Worm (Caenorhabditis elegans): ENCODE measurements around the gene Y105C5A.1.

Gene Y105C5A.1

DNA sequence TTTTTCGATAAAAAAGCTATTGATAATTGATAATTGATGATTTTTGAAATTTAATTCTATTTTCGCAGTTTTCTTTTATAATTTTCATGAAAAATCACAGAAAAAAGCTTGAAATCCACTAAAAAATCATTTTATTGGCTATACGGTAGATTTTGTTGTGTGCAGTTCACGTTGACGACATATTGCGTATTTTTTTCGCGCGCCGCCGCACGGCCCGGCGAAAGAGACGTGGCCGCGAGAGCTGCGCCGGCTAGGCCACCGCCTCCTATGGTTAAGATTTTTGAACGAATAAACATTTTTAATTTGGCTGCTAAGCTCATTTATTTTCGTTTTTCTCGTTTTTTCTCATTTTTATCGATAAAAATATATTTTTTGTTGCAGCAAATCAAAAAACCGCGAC lies 35.4 kb downstream of the Y105C5A.1 start (continued):
- TF ChIP-seq ztf-25 (GFP tag; IDR thresholded peaks at IDR 0.05): peak; percentile 94
- TF ChIP-seq let-526 (GFP tag; IDR thresholded peaks at IDR 0.05): peak; percentile 80; the same call in 1 of the 2 replicates
- 0 out of 2 replicates have a peak, but pooled peaks have one; percentile 56 for TF ChIP-seq Y79H2A.3 (GFP tag; conservative IDR thresholded peaks at IDR 0.05)
- TF ChIP-seq dox-1 (GFP tag; IDR thresholded peaks at IDR 0.05): peak; percentile 94
- peak; percentile 70; the same call in 1 of the 2 replicates for TF ChIP-seq egrh-3 (GFP tag; IDR thresholded peaks at IDR 0.05)
- TF ChIP-seq mcd-1 (GFP tag; IDR thresholded peaks at IDR 0.05): peak; percentile 80
- peak; percentile 70 for TF ChIP-seq madf-8 (GFP tag; conservative IDR thresholded peaks at IDR 0.05)
- TF ChIP-seq attf-6 (GFP tag; IDR thresholded peaks at IDR 0.05): peak; percentile 97
- peak; percentile 65 for TF ChIP-seq F33H1.4 (GFP tag; IDR thresholded peaks at IDR 0.05)
- TF ChIP-seq Y53F4B.3 (GFP tag; IDR thresholded peaks at IDR 0.05): peak; percentile 59; the same call in 1 of the 2 replicates
- TF ChIP-seq Y67H2A.10 (GFP tag; conservative IDR thresholded peaks at IDR 0.05): peak; percentile 76

DNA sequence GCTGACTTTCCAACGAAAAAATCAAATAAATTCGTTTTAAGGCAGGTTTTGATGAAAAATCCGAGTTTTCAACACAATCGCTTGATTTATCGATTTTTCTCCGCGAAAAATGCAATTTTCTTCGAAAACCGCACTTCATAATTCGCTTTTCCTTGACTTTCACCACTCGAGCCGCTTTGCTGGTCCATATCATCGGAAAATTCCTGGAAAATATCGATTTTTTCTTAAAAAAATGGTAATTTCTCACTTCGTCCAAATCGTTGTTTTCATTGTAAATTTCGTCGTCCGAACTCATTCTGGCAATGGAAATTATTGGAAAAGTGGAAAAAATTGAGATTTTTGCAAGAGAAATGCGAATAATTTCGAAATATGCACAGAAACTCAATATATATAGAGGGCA lies 36.0 kb downstream of the Y105C5A.1 start, which contains the start of gene ari-1.4:
Gene ari-1.4 (minus strand): TSS at position 295 of the 400 bp plus-strand sequence.
- TF ChIP-seq hmg-20 (GFP tag; IDR thresholded peaks at IDR 0.05) (no peak), repo-1 (tag; optimal IDR thresholded peaks at IDR 0.05) (no peak), ztf-25 (GFP tag; IDR thresholded peaks at IDR 0.05) (no peak), zim-3 (tag; optimal IDR thresholded peaks at IDR 0.05) (no peak), die-1 (tag; optimal IDR thresholded peaks at IDR 0.05) (no peak), efl-1 (GFP tag; optimal IDR thresholded peaks at IDR 0.05) (peak; percentile 8), aptf-2 (GFP tag; conservative IDR thresholded peaks at IDR 0.05) (no peak), cebp-1 (GFP tag; IDR thresholded peaks at IDR 0.05) (no peak), cebp-1 (tag; optimal IDR thresholded peaks at IDR 0.05) (peak; percentile 39), hmg-1.2 (GFP tag; IDR thresholded peaks at IDR 0.05) (peak; percentile 32; the same call in 1 of the 2 replicates)

- TF ChIP-seq lsl-1 (GFP tag; optimal IDR thresholded peaks at IDR 0.05): no peak
- peak; percentile 55 for TF ChIP-seq zfh-2 (GFP tag; conservative IDR thresholded peaks at IDR 0.05)
Observed at ce11 chrIV:15527282-15527681, 36.9 kb downstream of the Y105C5A.1 start.

DNA sequence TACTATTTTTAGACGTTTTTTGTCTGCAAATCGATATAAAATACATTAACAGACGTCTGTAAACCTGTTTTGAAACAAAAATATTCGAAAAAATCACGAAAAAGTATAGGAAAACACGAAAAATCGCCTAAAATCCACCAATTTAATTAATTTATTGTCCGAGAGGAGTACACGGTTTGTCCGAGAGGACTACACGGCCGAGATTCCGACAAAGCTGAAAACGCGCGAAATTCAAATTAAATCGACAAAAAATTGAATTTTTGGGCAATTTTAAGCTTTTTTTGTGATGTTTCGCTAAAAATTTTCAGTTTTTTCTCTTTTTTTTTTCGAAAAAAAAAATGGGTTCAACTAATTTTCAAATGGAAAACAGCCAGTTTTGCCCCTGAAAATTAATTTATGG lies 37.8 kb downstream of the Y105C5A.1 start:
- TF ChIP-seq mxl-1 (tag; optimal IDR thresholded peaks at IDR 0.05): no peak
- TF ChIP-seq madf-6 (GFP tag; IDR thresholded peaks at IDR 0.05): peak; percentile 69
- TF ChIP-seq ceh-91 (GFP tag; IDR thresholded peaks at IDR 0.05): peak; percentile 67
- peak; percentile 24 for TF ChIP-seq ceh-79 (tag; optimal IDR thresholded peaks at IDR 0.05)
- peak; percentile 32; the same call in 1 of the 2 replicates for TF ChIP-seq ekl-4 (GFP tag; IDR thresholded peaks at IDR 0.05)
- TF ChIP-seq ama-1 (optimal IDR thresholded peaks at IDR 0.05): no peak
- TF ChIP-seq ama-1 (GFP tag; optimal IDR thresholded peaks at IDR 0.05): no peak
- TF ChIP-seq madf-8 (GFP tag; conservative IDR thresholded peaks at IDR 0.05): peak; percentile 37
- TF ChIP-seq F52B5.7 (tag; optimal IDR thresholded peaks at IDR 0.05): peak; percentile 16
- peak; percentile 54 for TF ChIP-seq him-1 (tag; optimal IDR thresholded peaks at IDR 0.05)
- TF ChIP-seq lin-54 (GFP tag; optimal IDR thresholded peaks at IDR 0.05): peak; percentile 94
- TF ChIP-seq tlf-1 (GFP tag; optimal IDR thresholded peaks at IDR 0.05): peak; percentile 67
- 0 out of 2 replicates have a peak, but pooled peaks have one; percentile 59 for TF ChIP-seq C17E4.6 (GFP tag; IDR thresholded peaks at IDR 0.05)
- no peak for TF ChIP-seq die-1 (tag; optimal IDR thresholded peaks at IDR 0.05)
- TF ChIP-seq lir-1 (GFP tag; conservative IDR thresholded peaks at IDR 0.05): peak; percentile 63; the same call in 1 of the 2 replicates
- TF ChIP-seq ztf-25 (GFP tag; IDR thresholded peaks at IDR 0.05): 0 out of 2 replicates have a peak, but pooled peaks have one; percentile 66
- TF ChIP-seq B0019.2 (GFP tag; conservative IDR thresholded peaks at IDR 0.05): 0 out of 2 replicates have a peak, but pooled peaks have one; percentile 48
- peak; percentile 52 for TF ChIP-seq dpl-1 (GFP tag; optimal IDR thresholded peaks at IDR 0.05)
- peak; percentile 44 for TF ChIP-seq hmg-1.2 (GFP tag; IDR thresholded peaks at IDR 0.05)
- TF ChIP-seq madf-10 (tag; optimal IDR thresholded peaks at IDR 0.05): peak; percentile 51
- no peak for TF ChIP-seq pha-4 (tag; optimal IDR thresholded peaks at IDR 0.05)
- peak; percentile 61 for TF ChIP-seq snpc-3.4 (tag; optimal IDR thresholded peaks at IDR 0.05)
- TF ChIP-seq F22D6.2 (tag; optimal IDR thresholded peaks at IDR 0.05): peak; percentile 22
- peak; percentile 75 for TF ChIP-seq K11D2.4 (GFP tag; IDR thresholded peaks at IDR 0.05)
- peak in 1 of 2 experiments; percentile 55 for TF ChIP-seq let-607 (tag; optimal IDR thresholded peaks at IDR 0.05)
- peak; percentile 63 for TF ChIP-seq efl-1 (GFP tag; optimal IDR thresholded peaks at IDR 0.05)
- peak; percentile 49 for TF ChIP-seq lsl-1 (GFP tag; optimal IDR thresholded peaks at IDR 0.05)
- peak; percentile 37 for TF ChIP-seq ztf-26 (tag; optimal IDR thresholded peaks at IDR 0.05)

Measured in whole organism, young adult.